Worm (Caenorhabditis elegans): ENCODE results near the gene Y22D7AL.7.
A peak's percentile ranks its signal among the peaks of the same experiment; 100 is the strongest.

Gene Y22D7AL.7

DNA sequence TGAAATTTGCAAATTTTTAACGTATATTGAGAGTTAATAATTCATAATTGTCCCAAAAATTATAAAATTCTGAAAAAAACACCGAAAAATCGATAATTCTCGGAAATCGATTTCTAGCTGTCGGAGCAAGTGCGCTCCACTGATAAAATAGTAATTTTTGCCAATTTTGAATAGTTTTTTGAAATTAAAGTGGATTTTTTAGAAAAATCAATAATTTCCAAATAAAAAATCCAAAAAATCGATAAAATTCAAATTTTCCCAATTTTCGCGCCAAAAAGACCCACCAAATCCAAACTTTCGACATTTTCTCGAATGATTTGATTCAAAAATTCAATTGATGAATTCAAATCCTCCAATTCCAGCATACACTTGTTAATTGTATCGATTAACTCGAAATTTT, 34.4 kb downstream of the Y22D7AL.7 start:
- TF ChIP-seq cnd-1 (tag; optimal IDR thresholded peaks at IDR 0.05) (no peak), flh-1 (GFP tag; optimal IDR thresholded peaks at IDR 0.05) (no peak), zip-8 (tag; optimal IDR thresholded peaks at IDR 0.05) (no peak)

DNA sequence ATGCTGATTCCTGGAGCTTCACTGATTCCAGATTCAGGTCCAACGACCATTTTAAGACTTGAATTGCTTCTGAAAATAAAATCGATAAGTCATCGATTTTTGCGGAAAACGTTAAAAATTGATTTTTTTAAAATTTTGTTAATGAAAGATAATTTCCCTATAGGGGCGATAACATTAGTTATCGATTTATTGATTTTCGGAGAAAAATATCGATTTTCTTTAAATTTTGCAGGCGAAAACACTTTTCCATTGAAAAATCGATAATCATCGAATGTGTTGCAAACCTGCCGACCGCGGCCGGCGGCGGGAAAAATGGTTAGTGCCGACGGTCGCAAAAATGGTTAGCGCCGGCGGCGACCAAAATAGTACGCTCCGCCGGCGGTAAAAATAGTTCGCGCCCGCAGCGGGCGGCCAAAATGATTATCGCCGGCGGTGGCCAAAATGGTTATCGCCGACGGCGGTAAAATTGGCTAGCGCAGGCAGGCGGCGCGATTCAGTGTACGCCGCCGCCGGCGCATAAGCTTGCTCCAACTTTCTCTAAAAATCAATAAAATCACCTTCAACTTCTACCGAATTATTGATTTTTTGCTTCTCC, 36.5 kb downstream of the Y22D7AL.7 start:
- TF ChIP-seq ceh-43 (GFP tag; optimal IDR thresholded peaks at IDR 0.05) (no peak), sptf-1 (tag; optimal IDR thresholded peaks at IDR 0.05) (no peak), nhr-12 (tag; optimal IDR thresholded peaks at IDR 0.05) (no peak), bed-3 (GFP tag; optimal IDR thresholded peaks at IDR 0.05) (no peak), mls-2 (tag; optimal IDR thresholded peaks at IDR 0.05) (no peak), ces-1 (GFP tag; optimal IDR thresholded peaks at IDR 0.05) (no peak), ceh-39 (tag; optimal IDR thresholded peaks at IDR 0.05) (no peak), sem-2 (GFP tag; optimal IDR thresholded peaks at IDR 0.05) (no peak), ztf-11 (tag; optimal IDR thresholded peaks at IDR 0.05) (no peak), nhr-28 (tag; optimal IDR thresholded peaks at IDR 0.05) (no peak), hlh-1 (tag; optimal IDR thresholded peaks at IDR 0.05) (no peak), unc-62 (GFP tag; optimal IDR thresholded peaks at IDR 0.05) (no peak), unc-120 (tag; optimal IDR thresholded peaks at IDR 0.05; ENCODE audit: poor library complexity, severe bottlenecking) (no peak)

DNA sequence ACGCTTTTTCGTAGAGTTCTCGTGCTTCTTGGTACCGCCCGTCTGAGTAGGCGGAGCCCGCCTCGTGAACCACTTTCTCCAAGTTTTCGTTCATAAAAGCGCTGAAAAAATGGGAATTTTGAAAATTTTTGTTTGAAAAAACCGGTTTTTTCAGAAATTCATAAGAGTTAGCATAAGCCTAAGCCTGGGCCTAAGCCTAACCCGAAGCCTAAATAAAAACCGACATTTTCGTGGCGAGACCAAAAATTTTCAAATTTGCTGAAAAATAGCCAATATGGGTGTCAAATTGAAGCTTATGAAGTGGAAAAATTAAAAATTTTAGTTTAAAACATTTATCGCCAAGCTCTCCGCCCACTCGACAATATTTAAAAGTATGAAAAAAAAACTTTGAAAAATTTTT, 37.4 kb downstream of the Y22D7AL.7 start, which contains the start of gene Y22D7AL.9:
TSS of gene Y22D7AL.9 (minus strand) at position 101 of the 400 bp plus-strand sequence.
- no peak for TF ChIP-seq sptf-1 (tag; optimal IDR thresholded peaks at IDR 0.05)
- TF ChIP-seq pha-4 (tag; optimal IDR thresholded peaks at IDR 0.05), result no peak
- TF ChIP-seq ceh-83 (GFP tag; optimal IDR thresholded peaks at IDR 0.05), result no peak
- no peak for TF ChIP-seq snpc-4 (tag; optimal IDR thresholded peaks at IDR 0.05)
- no peak for TF ChIP-seq tbx-8 (GFP tag; optimal IDR thresholded peaks at IDR 0.05)
- TF ChIP-seq mab-5 (tag; optimal IDR thresholded peaks at IDR 0.05), result no peak
- no peak for TF ChIP-seq cnd-1 (tag; optimal IDR thresholded peaks at IDR 0.05)
- no peak for TF ChIP-seq nhr-28 (tag; optimal IDR thresholded peaks at IDR 0.05)
- no peak for TF ChIP-seq lsy-2 (tag; optimal IDR thresholded peaks at IDR 0.05)
- no peak for TF ChIP-seq blmp-1 (tag; optimal IDR thresholded peaks at IDR 0.05)
- no peak for TF ChIP-seq elt-1 (tag; optimal IDR thresholded peaks at IDR 0.05; ENCODE audit: borderline replicate concordance, insufficient read depth)
- TF ChIP-seq nhr-76 (tag; optimal IDR thresholded peaks at IDR 0.05), result no peak
- TF ChIP-seq zip-8 (tag; optimal IDR thresholded peaks at IDR 0.05), result no peak

DNA sequence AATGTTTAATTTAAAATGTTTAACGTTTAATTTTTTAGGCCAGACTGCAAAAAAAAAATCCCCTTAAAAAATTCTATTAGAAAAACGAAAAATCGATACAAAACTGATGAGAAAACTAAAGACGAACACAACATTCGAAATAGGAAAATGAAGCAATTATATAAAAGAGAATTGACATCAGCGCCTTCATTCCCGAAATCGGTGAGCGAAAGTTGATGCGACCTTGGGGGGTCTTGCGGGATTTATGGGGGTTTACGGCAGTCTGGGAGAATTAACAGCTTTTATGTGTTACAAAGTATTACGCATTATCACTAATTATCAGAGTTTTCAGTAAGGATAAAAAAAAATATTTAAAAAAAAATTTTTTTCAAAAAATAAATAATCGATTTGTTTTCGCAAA, 37.9 kb downstream of the Y22D7AL.7 start:
- TF ChIP-seq lsy-2 (tag; optimal IDR thresholded peaks at IDR 0.05), result no peak
- TF ChIP-seq blmp-1 (tag; optimal IDR thresholded peaks at IDR 0.05), result peak; percentile 62

DNA sequence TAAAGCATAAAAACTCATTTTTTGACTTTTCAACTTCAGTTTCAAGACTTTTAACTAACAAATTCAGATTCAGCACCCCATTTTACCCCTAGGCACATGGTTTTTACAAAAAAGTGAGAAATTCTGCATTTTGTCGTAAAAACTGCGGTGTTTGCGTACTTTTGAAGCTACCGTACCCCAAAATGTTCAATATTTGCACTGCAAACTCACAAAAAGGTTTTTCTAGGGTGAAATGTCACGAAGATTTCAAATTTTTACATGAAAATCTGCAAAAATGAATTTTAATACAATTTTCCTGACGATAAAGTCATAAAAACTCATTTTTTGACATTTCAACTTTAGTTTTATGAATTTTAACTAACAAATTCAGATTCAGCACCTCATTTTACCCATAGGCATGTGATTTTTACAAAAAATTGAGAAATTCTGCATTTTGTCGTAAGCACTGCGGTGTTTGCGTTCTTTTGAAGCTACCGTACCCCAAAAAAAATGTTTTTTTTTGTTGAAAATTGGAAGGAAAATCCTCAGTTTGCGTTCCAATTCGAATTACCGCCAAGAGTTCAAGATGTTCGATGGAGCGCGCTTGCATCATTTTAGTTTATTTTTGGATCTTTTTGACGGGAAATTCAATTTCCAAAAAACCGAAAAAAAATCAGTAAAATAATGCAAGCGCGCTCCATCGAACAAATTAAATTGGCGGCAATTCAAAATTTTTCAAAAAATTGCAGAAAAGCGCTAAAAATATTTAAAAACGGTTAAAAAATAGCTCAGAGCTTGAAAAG, 39.9 kb downstream of the Y22D7AL.7 start:
- TF ChIP-seq lsy-2 (tag; optimal IDR thresholded peaks at IDR 0.05) (peak; percentile 62), ztf-11 (tag; optimal IDR thresholded peaks at IDR 0.05) (no peak), ham-2 (GFP tag; optimal IDR thresholded peaks at IDR 0.05) (no peak)

DNA sequence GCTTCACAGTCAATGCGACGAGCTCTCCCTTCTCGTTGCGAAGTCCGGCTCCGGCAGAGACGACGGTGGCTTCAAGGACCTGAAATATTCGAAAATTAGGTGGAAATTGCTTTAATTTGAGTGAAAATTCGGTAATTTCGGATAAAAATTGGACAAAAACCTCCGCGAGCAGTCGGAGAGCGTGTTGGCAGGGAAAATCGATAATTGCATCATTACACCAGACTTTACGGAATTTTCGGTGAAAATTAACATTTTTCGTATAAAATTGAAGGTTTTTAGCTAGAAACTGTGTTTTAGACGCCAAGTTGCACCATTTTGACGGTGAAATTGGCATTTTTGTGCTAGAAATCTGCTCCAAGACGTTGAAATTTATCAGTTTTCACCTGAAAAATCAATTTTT, 41.8 kb downstream of the Y22D7AL.7 start:
- TF ChIP-seq ceh-39 (tag; optimal IDR thresholded peaks at IDR 0.05) (no peak), hlh-1 (tag; optimal IDR thresholded peaks at IDR 0.05) (no peak), sem-2 (GFP tag; optimal IDR thresholded peaks at IDR 0.05) (no peak), mep-1 (tag; optimal IDR thresholded peaks at IDR 0.05) (no peak), tbx-8 (GFP tag; optimal IDR thresholded peaks at IDR 0.05) (no peak), nhr-76 (tag; optimal IDR thresholded peaks at IDR 0.05) (no peak), unc-62 (GFP tag; optimal IDR thresholded peaks at IDR 0.05) (no peak), ces-1 (GFP tag; optimal IDR thresholded peaks at IDR 0.05) (no peak), M03D4.4 (tag; optimal IDR thresholded peaks at IDR 0.05) (no peak), snpc-4 (tag; optimal IDR thresholded peaks at IDR 0.05) (no peak), bed-3 (GFP tag; optimal IDR thresholded peaks at IDR 0.05) (no peak), mls-2 (tag; optimal IDR thresholded peaks at IDR 0.05) (no peak), mab-5 (tag; optimal IDR thresholded peaks at IDR 0.05) (no peak), lin-32 (GFP tag; optimal IDR thresholded peaks at IDR 0.05) (no peak), zip-8 (tag; optimal IDR thresholded peaks at IDR 0.05) (no peak), nhr-28 (tag; optimal IDR thresholded peaks at IDR 0.05) (no peak), elt-3 (tag; optimal IDR thresholded peaks at IDR 0.05) (no peak), pha-4 (tag; optimal IDR thresholded peaks at IDR 0.05) (no peak), ceh-43 (GFP tag; optimal IDR thresholded peaks at IDR 0.05) (no peak), cnd-1 (tag; optimal IDR thresholded peaks at IDR 0.05) (no peak)
